Worm (Caenorhabditis elegans) whole organism, L1 larva: Measurements from ENCODE around the gene clp-7.

Source experiments
- C04F5.9 ChIP-seq: sonication (generic microtip); optimal IDR thresholded peaks from 2 replicates; lab custom pipeline; 2016; ENCODE audit warnings: missing genetic modification characterization, missing compliant biosample characterization
- Y116A8C.19 ChIP-seq: sonication (generic microtip); optimal IDR thresholded peaks from 2 replicates; lab custom pipeline; 2016; ENCODE audit warnings: missing compliant biosample characterization, missing genetic modification characterization, borderline replicate concordance
- alr-1 ChIP-seq: fragments of 200-800 bp; sonication (Bioruptor generic); optimal IDR thresholded peaks from 2 replicates; lab custom pipeline; 2018; ENCODE audit warnings: borderline replicate concordance, mild to moderate bottlenecking, missing genetic modification characterization, missing compliant biosample characterization
- aly-2 ChIP-seq: fragments of 150-350 bp; optimal IDR thresholded peaks from 2 replicates; lab custom pipeline; 2014; ENCODE audit warnings: missing biosample characterization, missing genetic modification characterization
- ama-1 ChIP-seq: fragments of 150-350 bp; optimal IDR thresholded peaks from 2 replicates; lab custom pipeline; 2014
- blmp-1 ChIP-seq: fragments of 150-350 bp; optimal IDR thresholded peaks from 2 replicates; lab custom pipeline; 2014; ENCODE audit warnings: missing biosample characterization, missing genetic modification characterization
- ceh-82 ChIP-seq, 3 experiments: fragments of 150-350 bp in 1 of 3; sonication (generic microtip) in 2 of 3; optimal IDR thresholded peaks; 2 replicates each; lab custom pipeline; 2014 to 2017; ENCODE audit warnings: missing biosample characterization in 3 of 3, missing genetic modification characterization in 3 of 3
- ceh-90 ChIP-seq: sonication (generic microtip); optimal IDR thresholded peaks from 2 replicates; lab custom pipeline; 2016; ENCODE audit warnings: missing genetic modification characterization, missing compliant biosample characterization
- ces-1 ChIP-seq: fragments of 150-350 bp; optimal IDR thresholded peaks from 2 replicates; lab custom pipeline; 2014; ENCODE audit warnings: missing biosample characterization, missing genetic modification reagents, missing genetic modification characterization
- dpl-1 ChIP-seq, 3 experiments: fragments of 150-350 bp in 2 of 3; sonication (generic microtip) in 1 of 3; optimal IDR thresholded peaks; 2 replicates each; lab custom pipeline; 2014 to 2017; ENCODE audit warnings: missing biosample characterization in 3 of 3, missing genetic modification characterization in 3 of 3, missing genetic modification reagents in 3 of 3
- egl-13 ChIP-seq: sonication (generic microtip); optimal IDR thresholded peaks from 2 replicates; lab custom pipeline; 2016; ENCODE audit warnings: missing genotype, missing genetic modification reagents, missing genetic modification characterization, missing compliant biosample characterization
- egl-27 ChIP-seq, 2 experiments: fragments of 150-350 bp in 1 of 2; sonication (generic microtip); optimal IDR thresholded peaks; 3 replicates each; lab custom pipeline; 2017 to 2018; ENCODE audit warnings: missing biosample characterization in 2 of 2, missing genetic modification characterization in 2 of 2, missing genetic modification reagents in 2 of 2
- ets-5 ChIP-seq: fragments of 200-800 bp; sonication (Bioruptor generic); IDR thresholded peaks from 2 replicates; pipeline ENCODE4 v1.3.6; 2022; ENCODE audit warnings: missing genetic modification characterization, missing compliant biosample characterization
- fkh-10 ChIP-seq: sonication (generic microtip); optimal IDR thresholded peaks from 2 replicates; lab custom pipeline; 2017; ENCODE audit warnings: missing biosample characterization, missing genetic modification reagents, missing genetic modification characterization
- fkh-4 ChIP-seq: sonication (generic microtip); optimal IDR thresholded peaks from 2 replicates; lab custom pipeline; 2016; ENCODE audit warnings: missing compliant biosample characterization, missing genetic modification characterization, borderline replicate concordance
- fos-1 ChIP-seq: fragments of 150-350 bp; optimal IDR thresholded peaks from 2 replicates; lab custom pipeline; 2014; ENCODE audit warnings: missing biosample characterization, missing genetic modification characterization
- grh-1 ChIP-seq: fragments of 200-800 bp; sonication (Bioruptor generic); IDR thresholded peaks from 2 replicates; pipeline ENCODE4 v1.3.6; 2022; ENCODE audit warnings: missing genetic modification reagents, missing genetic modification characterization, missing compliant biosample characterization
- hpl-2 ChIP-seq: fragments of 150-350 bp; optimal IDR thresholded peaks from 2 replicates; lab custom pipeline; 2014; ENCODE audit warnings: missing biosample characterization, missing genetic modification reagents, missing genetic modification characterization
- jun-1 ChIP-seq: fragments of 150-350 bp; optimal IDR thresholded peaks from 2 replicates; lab custom pipeline; 2014; ENCODE audit warnings: missing biosample characterization, missing genetic modification reagents, missing genetic modification characterization
- lin-15B ChIP-seq: fragments of 150-350 bp; sonication (generic microtip); optimal IDR thresholded peaks from 3 replicates; lab custom pipeline; 2014; ENCODE audit warnings: missing biosample characterization, missing genetic modification characterization
- lin-35 ChIP-seq, 2 experiments: fragments of 150-350 bp; optimal IDR thresholded peaks; 2 replicates each; lab custom pipeline; 2014; ENCODE audit warnings: missing biosample characterization in 2 of 2, missing genetic modification characterization in 2 of 2, missing genetic modification reagents in 2 of 2
- lin-39 ChIP-seq: fragments of 150-350 bp; optimal IDR thresholded peaks from 2 replicates; lab custom pipeline; 2014; ENCODE audit warnings: missing biosample characterization, missing genetic modification reagents, missing genetic modification characterization
- lir-3 ChIP-seq: sonication (generic microtip); optimal IDR thresholded peaks from 2 replicates; lab custom pipeline; 2016; ENCODE audit warnings: mild to moderate bottlenecking, missing genetic modification characterization, moderate library complexity, missing compliant biosample characterization; ENCODE audit not compliant: poor library complexity
- mdl-1 ChIP-seq, 2 experiments: fragments of 150-350 bp; optimal IDR thresholded peaks; 2 replicates each; lab custom pipeline; 2014 to 2017; ENCODE audit warnings: missing biosample characterization in 2 of 2, missing genetic modification characterization in 2 of 2, inconsistent platforms in 1 of 2
- nhr-12 ChIP-seq: sonication (generic microtip); optimal IDR thresholded peaks from 2 replicates; lab custom pipeline; 2017; ENCODE audit warnings: missing biosample characterization, missing genetic modification characterization
- nhr-19 ChIP-seq: fragments of 200-800 bp; sonication (Bioruptor generic); conservative IDR thresholded peaks from 2 replicates; pipeline ENCODE4 v1.3.6; 2022; ENCODE audit warnings: missing genetic modification characterization, missing compliant biosample characterization
- nhr-20 ChIP-seq: sonication (generic microtip); optimal IDR thresholded peaks from 2 replicates; lab custom pipeline; 2016; ENCODE audit warnings: mild to moderate bottlenecking, missing genetic modification characterization, missing compliant biosample characterization
- nhr-71 ChIP-seq: sonication (generic microtip); optimal IDR thresholded peaks from 2 replicates; lab custom pipeline; 2016; ENCODE audit warnings: mild to moderate bottlenecking, missing genetic modification characterization, moderate library complexity, missing compliant biosample characterization
- nhr-76 ChIP-seq: sonication (generic microtip); optimal IDR thresholded peaks from 2 replicates; lab custom pipeline; 2017; ENCODE audit warnings: missing biosample characterization, missing genetic modification characterization
- nhr-84 ChIP-seq: sonication (generic microtip); optimal IDR thresholded peaks from 2 replicates; lab custom pipeline; 2017; ENCODE audit warnings: missing biosample characterization, missing genetic modification characterization
- nhr-85 ChIP-seq: sonication (generic microtip); peaks from one replicate; lab custom pipeline; 2016; ENCODE audit warnings: missing genetic modification characterization, inconsistent platforms, missing compliant biosample characterization
- nhr-90 ChIP-seq: sonication (generic microtip); optimal IDR thresholded peaks from 2 replicates; lab custom pipeline; 2016; ENCODE audit warnings: mild to moderate bottlenecking, missing genetic modification characterization, missing compliant biosample characterization; ENCODE audit not compliant: poor library complexity
- pax-3 ChIP-seq: fragments of 200-800 bp; sonication (Bioruptor generic); optimal IDR thresholded peaks from 2 replicates; lab custom pipeline; 2018; ENCODE audit warnings: mild to moderate bottlenecking, missing genetic modification characterization, moderate library complexity, missing compliant biosample characterization
- pqm-1 ChIP-seq: sonication (generic microtip); optimal IDR thresholded peaks from 3 replicates; lab custom pipeline; 2017; ENCODE audit warnings: missing biosample characterization, missing genetic modification characterization
- rnt-1 ChIP-seq: sonication (generic microtip); optimal IDR thresholded peaks from 2 replicates; lab custom pipeline; 2016; ENCODE audit warnings: mild to moderate bottlenecking, missing genetic modification characterization, moderate library complexity, missing compliant biosample characterization
- skn-1 ChIP-seq: fragments of 150-350 bp; optimal IDR thresholded peaks from 2 replicates; lab custom pipeline; 2014; ENCODE audit warnings: missing biosample characterization, missing genetic modification characterization
- snpc-4 ChIP-seq: fragments of 150-350 bp; optimal IDR thresholded peaks from 2 replicates; lab custom pipeline; 2014; ENCODE audit warnings: missing biosample characterization, missing genetic modification characterization
- snu-23 ChIP-seq: sonication (generic microtip); optimal IDR thresholded peaks from 2 replicates; lab custom pipeline; 2016; ENCODE audit warnings: missing genetic modification characterization, missing compliant biosample characterization
- sup-37 ChIP-seq: fragments of 200-800 bp; sonication (Bioruptor generic); optimal IDR thresholded peaks from 2 replicates; lab custom pipeline; 2018; ENCODE audit warnings: mild to moderate bottlenecking, missing genetic modification characterization, missing compliant biosample characterization
- unc-62 ChIP-seq: fragments of 150-350 bp; optimal IDR thresholded peaks from 2 replicates; lab custom pipeline; 2014; ENCODE audit warnings: missing biosample characterization, missing genetic modification reagents, missing genetic modification characterization
- vab-15 ChIP-seq: sonication (generic microtip); optimal IDR thresholded peaks from 2 replicates; lab custom pipeline; 2017; ENCODE audit warnings: missing genotype, mild to moderate bottlenecking, missing genetic modification characterization, missing compliant biosample characterization

The clp-7 gene

ce11 chrIV:1433978-1434377, 11.8 kb downstream of the clp-7 start:
- TF ChIP-seq nhr-84 (tag; lab: Kevin White, UChicago) (no peak), dpl-1 (GFP tag; optimal IDR thresholded peaks at IDR 0.05; lab: Kevin White, UChicago) (no peak), nhr-90 (no peak), nhr-71 (tag; lab: Kevin White, UChicago) (no peak), jun-1 (tag; lab: Kevin White, UChicago) (no peak), vab-15 (tag; lab: Kevin White, UChicago) (no peak), nhr-85 (tag; lab: Kevin White, UChicago) (no peak), ces-1 (GFP tag; lab: Kevin White, UChicago) (no peak), egl-13 (no peak), blmp-1 (tag; lab: Kevin White, UChicago) (no peak), ama-1 (lab: Kevin White, UChicago) (no peak), nhr-20 (no peak), ets-5 (GFP tag; lab: Robert Waterston, UW) (no peak)

ce11 chrIV:1430261-1430660, 15.5 kb downstream of the clp-7 start, which contains the start of gene Y77E11A.23:
TSS of gene Y77E11A.23 (minus strand) at chrIV:1430367.
- TF ChIP-seq aly-2 (tag; lab: Kevin White, UChicago) (no peak), nhr-20 (no peak), rnt-1 (no peak), lin-39 (tag; lab: Kevin White, UChicago) (no peak), Y116A8C.19 (tag; lab: Kevin White, UChicago) (no peak), snpc-4 (tag; lab: Kevin White, UChicago) (no peak), alr-1 (tag; lab: Kevin White, UChicago) (no peak), pqm-1 (tag; lab: Kevin White, UChicago) (no peak), fos-1 (tag; lab: Kevin White, UChicago) (no peak), ceh-82 (tag; optimal IDR thresholded peaks at IDR 0.05; lab: Kevin White, UChicago) (no peak), fkh-10 (GFP tag; lab: Kevin White, UChicago) (no peak), grh-1 (no peak), hpl-2 (GFP tag; lab: Kevin White, UChicago) (no peak), lin-15B (tag; lab: Kevin White, UChicago) (no peak), nhr-19 (no peak), C04F5.9 (no peak), ets-5 (GFP tag; lab: Robert Waterston, UW) (no peak), sup-37 (GFP tag; lab: Kevin White, UChicago) (no peak), nhr-76 (tag; lab: Kevin White, UChicago) (no peak)
- TF ChIP-seq, all 84 proteins: peak for 0

DNA sequence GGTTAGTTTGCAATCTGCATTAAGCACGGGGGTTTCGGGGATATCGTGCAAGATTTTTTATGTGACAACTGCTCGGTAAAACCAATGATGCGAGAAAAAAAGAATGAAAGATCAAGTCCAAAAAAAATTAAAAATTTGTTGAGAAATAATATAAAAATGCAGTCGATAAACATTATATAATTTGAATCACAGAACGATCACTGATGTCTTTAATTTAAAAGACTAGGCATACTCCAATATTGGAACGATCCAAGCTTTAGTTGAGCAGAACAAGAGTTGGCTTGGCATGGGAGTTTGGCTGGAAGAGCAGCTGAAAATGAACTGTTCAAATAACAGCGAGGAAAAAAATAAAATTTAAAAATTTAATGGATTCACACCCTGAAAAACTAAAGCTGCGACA, 18.5 kb downstream of the clp-7 start, which contains the start of gene clec-171:
TSS of gene clec-171 (minus strand) at position 101 of the 400 bp plus-strand sequence.
- TF ChIP-seq egl-27 (tag; optimal IDR thresholded peaks at IDR 0.05; lab: Kevin White, UChicago) = no peak
- no peak for TF ChIP-seq unc-62 (GFP tag; lab: Kevin White, UChicago)
- no peak for TF ChIP-seq snu-23 (GFP tag; lab: Kevin White, UChicago)
- no peak for TF ChIP-seq fkh-4 (tag; lab: Kevin White, UChicago)
- TF ChIP-seq nhr-12 (tag; lab: Kevin White, UChicago) = no peak
- no peak for TF ChIP-seq lin-35 (GFP tag; optimal IDR thresholded peaks at IDR 0.05; lab: Kevin White, UChicago)
- no peak for TF ChIP-seq fos-1 (tag; lab: Kevin White, UChicago)
- TF ChIP-seq dpl-1 (GFP tag; optimal IDR thresholded peaks at IDR 0.05; lab: Kevin White, UChicago) = no peak
- TF ChIP-seq pax-3 (tag; lab: Kevin White, UChicago) = no peak
- no peak for TF ChIP-seq lir-3
- no peak for TF ChIP-seq skn-1 (tag; lab: Kevin White, UChicago)
- TF ChIP-seq ceh-82 (tag; optimal IDR thresholded peaks at IDR 0.05; lab: Kevin White, UChicago) = no peak
- no peak for TF ChIP-seq rnt-1
- TF ChIP-seq ceh-90 (tag; lab: Kevin White, UChicago) = no peak
- TF ChIP-seq blmp-1 (tag; lab: Kevin White, UChicago) = no peak
- no peak for TF ChIP-seq mdl-1 (tag; optimal IDR thresholded peaks at IDR 0.05; lab: Kevin White, UChicago)
